Worm (Caenorhabditis elegans): ENCODE measurements around the gene pxn-2.

pxn-2 gene

ce11 chrX:11010565-11010964 lies 31.5 kb upstream of the pxn-2 start, which contains the start of gene F58A3.4:
TSS of gene F58A3.4 (minus strand) at chrX:11010665.
- TF ChIP-seq snpc-4 (tag; optimal IDR thresholded peaks at IDR 0.05): no peak
- no peak for TF ChIP-seq daf-8 (GFP tag; IDR thresholded peaks at IDR 0.05)
- TF ChIP-seq fkh-10 (GFP tag; optimal IDR thresholded peaks at IDR 0.05): no peak
- no peak for TF ChIP-seq lin-13 (GFP tag; optimal IDR thresholded peaks at IDR 0.05)
- peak; percentile 45 for TF ChIP-seq aha-1 (tag)
- TF ChIP-seq F37D6.2 (tag; optimal IDR thresholded peaks at IDR 0.05): no peak
- no peak for TF ChIP-seq mep-1 (tag; optimal IDR thresholded peaks at IDR 0.05)

DNA sequence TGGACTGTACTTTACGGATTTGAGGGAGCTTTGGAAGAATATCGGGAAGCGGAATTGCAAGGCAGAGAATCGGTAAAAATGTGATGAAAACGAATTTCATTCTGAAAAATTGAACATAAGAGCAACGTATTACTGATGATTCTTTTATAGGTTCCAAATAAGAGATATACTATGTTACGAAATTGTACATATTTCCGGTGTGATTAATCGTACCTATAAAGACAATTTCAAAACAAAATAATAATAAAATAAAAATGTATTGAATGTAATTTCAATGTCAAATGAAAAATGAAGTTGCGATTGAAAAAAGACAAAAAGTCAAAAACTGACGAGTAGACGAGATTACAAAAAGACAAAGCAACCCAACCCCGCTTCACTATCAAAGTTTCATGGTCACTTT lies 29.9 kb upstream of the pxn-2 start, which contains the start of gene ttr-31:
Gene ttr-31, minus strand, starts transcription at position 101 of the 400 bp plus-strand sequence.
- TF ChIP-seq Y5F2A.4 (GFP tag; optimal IDR thresholded peaks at IDR 0.05): no peak
- no peak for TF ChIP-seq daf-16 (GFP tag; optimal IDR thresholded peaks at IDR 0.05)
- TF ChIP-seq daf-16 (tag; optimal IDR thresholded peaks at IDR 0.05): no peak
- TF ChIP-seq mdl-1 (tag; optimal IDR thresholded peaks at IDR 0.05): no peak
- TF ChIP-seq ztf-11 (tag; optimal IDR thresholded peaks at IDR 0.05): no peak
- TF ChIP-seq aha-1 (tag): no peak
- no peak for TF ChIP-seq nhr-237 (tag; optimal IDR thresholded peaks at IDR 0.05)
- TF ChIP-seq dmd-8 (GFP tag; IDR thresholded peaks at IDR 0.05): no peak
- no peak for TF ChIP-seq ceh-20 (GFP tag; IDR thresholded peaks at IDR 0.05)

ce11 chrX:11008052-11008451 lies 29.0 kb upstream of the pxn-2 start, which contains the start of gene del-5:
TSS of gene del-5 (minus strand) at chrX:11008181.
- TF ChIP-seq dmd-8 (GFP tag; IDR thresholded peaks at IDR 0.05) (no peak), sdz-12 (GFP tag; optimal IDR thresholded peaks at IDR 0.05) (no peak), dmd-6 (GFP tag; IDR thresholded peaks at IDR 0.05) (peak; percentile 78), php-3 (GFP tag; IDR thresholded peaks at IDR 0.05) (peak; percentile 57; the same call in 1 of the 2 replicates), nhr-28 (tag; optimal IDR thresholded peaks at IDR 0.05) (peak; percentile 41), hlh-30 (tag; optimal IDR thresholded peaks at IDR 0.05; ENCODE audit: insufficient read depth) (peak; percentile 16), rbr-2 (tag; optimal IDR thresholded peaks at IDR 0.05) (no peak), lin-1 (GFP tag; IDR thresholded peaks at IDR 0.05) (peak; percentile 67; the same call in 1 of the 2 replicates), unc-130 (GFP tag; optimal IDR thresholded peaks at IDR 0.05) (no peak), mxl-3 (GFP tag; optimal IDR thresholded peaks at IDR 0.05) (peak; percentile 13), ctbp-1 (GFP tag; IDR thresholded peaks at IDR 0.05) (no peak), daf-16 (GFP tag; optimal IDR thresholded peaks at IDR 0.05) (no peak), daf-16 (tag; optimal IDR thresholded peaks at IDR 0.05) (peak; percentile 95), tag-97 (GFP tag; IDR thresholded peaks at IDR 0.05) (no peak), lin-13 (GFP tag; optimal IDR thresholded peaks at IDR 0.05) (no peak), ceh-32 (tag; optimal IDR thresholded peaks at IDR 0.05; ENCODE audit: poor library complexity) (no peak), nhr-111 (GFP tag; optimal IDR thresholded peaks at IDR 0.05) (no peak), Y48G9A.11 (GFP tag; IDR thresholded peaks at IDR 0.05) (no peak), tra-1 (GFP tag; IDR thresholded peaks at IDR 0.05) (peak; percentile 54; the same call in 1 of the 2 replicates), Y75B8A.6 (GFP tag; IDR thresholded peaks at IDR 0.05) (no peak), nhr-77 (tag; optimal IDR thresholded peaks at IDR 0.05) (peak; percentile 58), nhr-6 (tag; optimal IDR thresholded peaks at IDR 0.05) (no peak), dmd-9 (GFP tag; IDR thresholded peaks at IDR 0.05) (no peak), F10B5.3 (tag; optimal IDR thresholded peaks at IDR 0.05) (no peak), D1046.2 (GFP tag; IDR thresholded peaks at IDR 0.05) (no peak), ces-1 (GFP tag; optimal IDR thresholded peaks at IDR 0.05) (no peak), lim-7 (GFP tag; IDR thresholded peaks at IDR 0.05) (no peak), dpl-1 (GFP tag; optimal IDR thresholded peaks at IDR 0.05) (no peak), duxl-1 (tag; optimal IDR thresholded peaks at IDR 0.05; ENCODE audit: poor library complexity) (no peak), Y5F2A.4 (GFP tag; optimal IDR thresholded peaks at IDR 0.05) (no peak), ZK337.2 (GFP tag; IDR thresholded peaks at IDR 0.05) (no peak), dve-1 (tag; optimal IDR thresholded peaks at IDR 0.05; ENCODE audit: insufficient read depth) (peak; percentile 70), ztf-7 (tag; optimal IDR thresholded peaks at IDR 0.05) (peak; percentile 24), egl-27 (tag; optimal IDR thresholded peaks at IDR 0.05) (no peak), cey-2 (tag; optimal IDR thresholded peaks at IDR 0.05; ENCODE audit: borderline replicate concordance, insufficient read depth) (no peak), mep-1 (tag; optimal IDR thresholded peaks at IDR 0.05) (no peak), pqm-1 (tag; optimal IDR thresholded peaks at IDR 0.05) (peak; percentile 89), hlh-11 (tag; optimal IDR thresholded peaks at IDR 0.05) (peak; percentile 73), nhr-10 (tag; optimal IDR thresholded peaks at IDR 0.05) (no peak)
